Fruit fly (Drosophila melanogaster): ENCODE measurements around the gene CG7766.

CG7766 gene

DNA sequence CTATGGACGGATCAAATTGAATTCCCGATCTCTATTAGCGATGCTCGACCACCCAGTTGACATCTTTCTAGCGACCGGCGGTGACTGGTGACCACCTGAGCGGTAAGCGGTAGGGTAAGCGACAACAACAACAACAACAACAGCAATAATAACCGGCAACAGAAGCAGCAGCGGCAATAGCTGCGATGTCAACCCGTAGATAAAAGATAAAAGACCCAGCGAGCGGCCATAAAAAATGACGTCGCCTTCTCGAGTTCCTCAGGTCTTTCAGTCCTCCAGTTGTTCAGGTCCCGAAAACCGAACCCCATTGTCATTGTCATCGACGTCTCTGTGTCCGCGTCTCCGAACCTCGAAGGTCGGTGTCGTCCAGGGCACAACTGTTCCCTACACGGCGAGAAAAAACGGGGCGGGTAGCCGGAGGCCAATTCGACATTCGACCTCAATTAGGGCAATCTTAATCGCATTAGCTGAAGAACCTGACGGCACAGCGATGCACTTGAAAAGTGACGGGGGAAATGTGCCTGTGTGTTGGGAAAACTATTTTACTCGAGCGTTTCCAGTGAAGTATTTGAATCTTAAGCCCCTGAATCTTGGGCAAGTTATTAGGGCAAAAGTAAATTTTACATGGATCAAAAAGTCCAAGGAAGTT lies 29.2 kb upstream of the CG7766 start:
- TF ChIP-seq CG34367 (tag; optimal IDR thresholded peaks at IDR 0.05) = no peak

DNA sequence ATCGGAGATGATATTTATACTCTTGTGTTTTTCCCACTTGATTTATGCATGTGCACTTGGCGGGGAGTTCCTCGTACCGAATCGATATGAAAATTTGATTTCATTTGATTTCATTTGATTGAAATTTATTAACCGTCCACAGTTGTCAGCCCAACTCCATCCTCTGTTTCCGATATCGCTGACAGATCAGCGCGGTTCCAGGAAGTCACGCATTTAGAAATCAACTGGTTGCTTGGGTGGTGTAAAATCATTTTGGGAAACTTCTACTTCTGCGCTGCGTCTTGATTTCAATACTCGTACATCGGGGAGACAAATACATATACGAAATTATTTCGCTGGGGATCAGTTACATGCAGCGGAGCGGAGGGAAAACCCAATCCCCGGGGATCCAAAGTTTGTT lies 28.0 kb upstream of the CG7766 start:
- no peak for TF ChIP-seq CG10348 (GFP tag; IDR thresholded peaks at IDR 0.05)
- no peak for TF ChIP-seq EcR (GFP tag; optimal IDR thresholded peaks at IDR 0.05)
- TF ChIP-seq D1 (tag; optimal IDR thresholded peaks at IDR 0.05) = no peak
- TF ChIP-seq CG34367 (tag; optimal IDR thresholded peaks at IDR 0.05) = no peak
- TF ChIP-seq CG17806 (tag; optimal IDR thresholded peaks at IDR 0.05) = no peak
- no peak for TF ChIP-seq CG32121 (GFP tag; IDR thresholded peaks at IDR 0.05)
- no peak for TF ChIP-seq CG4496 (GFP tag; IDR thresholded peaks at IDR 0.05)
- no peak for TF ChIP-seq CG12605 (GFP tag; IDR thresholded peaks at IDR 0.05)
- TF ChIP-seq CG8301 (tag; optimal IDR thresholded peaks at IDR 0.05) = no peak
- no peak for TF ChIP-seq Snoo (tag; optimal IDR thresholded peaks at IDR 0.05)
- no peak for TF ChIP-seq fd96Ca (GFP tag; IDR thresholded peaks at IDR 0.05)

DNA sequence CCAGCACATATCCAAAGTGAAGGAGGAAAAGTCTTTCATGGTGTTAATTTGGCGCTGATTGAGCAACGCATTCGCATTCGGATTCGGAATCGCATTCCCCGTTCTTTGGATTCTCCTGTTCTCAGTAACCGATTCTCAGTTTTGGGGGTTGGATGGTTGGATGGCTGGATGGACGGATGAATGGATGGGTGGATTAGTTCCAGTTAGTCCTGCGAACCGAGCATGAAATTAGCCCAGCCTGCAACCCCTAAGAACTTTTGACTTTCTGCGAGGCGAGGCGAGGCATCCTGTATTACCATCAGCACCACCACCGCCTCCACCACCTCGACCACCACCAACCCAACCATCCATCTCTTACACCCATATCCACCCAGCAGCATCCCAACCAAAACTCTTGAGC lies 26.7 kb upstream of the CG7766 start:
- TF ChIP-seq CG8159 (tag; optimal IDR thresholded peaks at IDR 0.05) (no peak), EcR (GFP tag; optimal IDR thresholded peaks at IDR 0.05) (no peak), Pif1A (GFP tag; optimal IDR thresholded peaks at IDR 0.05) (no peak), CG9948 (tag; optimal IDR thresholded peaks at IDR 0.05) (no peak), CG17806 (tag; optimal IDR thresholded peaks at IDR 0.05) (no peak), CG32121 (GFP tag; IDR thresholded peaks at IDR 0.05) (no peak), CG14655 (GFP tag; optimal IDR thresholded peaks at IDR 0.05) (no peak), rn (GFP tag; IDR thresholded peaks at IDR 0.05) (no peak), Pif1B (GFP tag; optimal IDR thresholded peaks at IDR 0.05) (no peak), CG8301 (tag; optimal IDR thresholded peaks at IDR 0.05) (no peak), CG13204 (GFP tag; optimal IDR thresholded peaks at IDR 0.05) (no peak), gl (tag; optimal IDR thresholded peaks at IDR 0.05) (no peak), CG4496 (GFP tag; IDR thresholded peaks at IDR 0.05) (no peak), D1 (tag; optimal IDR thresholded peaks at IDR 0.05) (no peak), Ets98B (GFP tag; IDR thresholded peaks at IDR 0.05) (no peak), CG10348 (GFP tag; IDR thresholded peaks at IDR 0.05) (no peak), fd96Ca (GFP tag; IDR thresholded peaks at IDR 0.05) (no peak)

DNA sequence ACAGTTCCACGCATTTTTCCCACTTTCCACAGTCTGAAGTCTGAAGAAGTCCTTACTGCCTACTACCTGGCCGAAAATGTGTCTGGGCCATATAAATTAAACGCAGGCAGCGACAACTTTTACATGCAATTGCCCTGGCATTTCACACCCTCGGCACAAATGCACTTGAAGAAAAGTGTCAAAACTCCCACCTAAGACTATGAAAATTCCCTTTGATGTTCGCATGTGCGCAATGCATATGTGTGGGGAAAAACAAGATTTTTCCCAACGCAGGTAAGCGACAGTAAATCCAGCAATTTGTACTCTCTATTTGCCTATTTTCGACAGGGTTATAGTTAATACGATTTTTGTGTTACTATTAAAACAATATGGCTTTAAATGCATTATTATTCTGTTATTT lies 25.9 kb upstream of the CG7766 start:
- no peak for TF ChIP-seq CG12605 (GFP tag; IDR thresholded peaks at IDR 0.05)
- TF ChIP-seq CG4496 (GFP tag; IDR thresholded peaks at IDR 0.05) = no peak
- no peak for TF ChIP-seq rn (GFP tag; IDR thresholded peaks at IDR 0.05)
- TF ChIP-seq Pif1A (GFP tag; optimal IDR thresholded peaks at IDR 0.05) = no peak
- TF ChIP-seq CG8301 (tag; optimal IDR thresholded peaks at IDR 0.05) = no peak
- no peak for TF ChIP-seq fd96Ca (GFP tag; IDR thresholded peaks at IDR 0.05)
- TF ChIP-seq EcR (GFP tag; optimal IDR thresholded peaks at IDR 0.05) = no peak
- TF ChIP-seq CG15710 (tag; optimal IDR thresholded peaks at IDR 0.05) = no peak
- no peak for TF ChIP-seq Pif1B (GFP tag; optimal IDR thresholded peaks at IDR 0.05)
- no peak for TF ChIP-seq CG32121 (GFP tag; IDR thresholded peaks at IDR 0.05)
- no peak for TF ChIP-seq CG8159 (tag; optimal IDR thresholded peaks at IDR 0.05)
- no peak for TF ChIP-seq CG13204 (GFP tag; optimal IDR thresholded peaks at IDR 0.05)
- no peak for TF ChIP-seq CG10348 (GFP tag; IDR thresholded peaks at IDR 0.05)

DNA sequence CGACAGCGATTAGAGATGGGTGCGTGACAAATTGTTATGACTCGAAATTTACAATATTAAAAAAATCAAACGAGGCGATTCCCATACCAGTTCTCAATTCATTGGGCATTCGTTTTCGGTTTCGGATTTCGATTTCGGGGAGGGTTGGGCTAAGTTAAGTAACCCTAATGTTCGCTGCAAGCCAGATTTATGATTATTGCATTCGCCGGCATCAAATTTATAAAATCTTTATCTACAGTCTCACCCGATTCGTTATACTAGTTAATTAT lies 24.4 kb upstream of the CG7766 start:
- no peak for TF ChIP-seq CG17806 (tag; optimal IDR thresholded peaks at IDR 0.05)
- no peak for TF ChIP-seq Snoo (tag; optimal IDR thresholded peaks at IDR 0.05)
- no peak for TF ChIP-seq CG8301 (tag; optimal IDR thresholded peaks at IDR 0.05)
- no peak for TF ChIP-seq D1 (tag; optimal IDR thresholded peaks at IDR 0.05)
- TF ChIP-seq Pif1B (GFP tag; optimal IDR thresholded peaks at IDR 0.05) = no peak
- TF ChIP-seq CG34367 (tag; optimal IDR thresholded peaks at IDR 0.05) = no peak
- TF ChIP-seq rn (GFP tag; IDR thresholded peaks at IDR 0.05) = no peak
- no peak for TF ChIP-seq CG4496 (GFP tag; IDR thresholded peaks at IDR 0.05)
- TF ChIP-seq CG14655 (GFP tag; optimal IDR thresholded peaks at IDR 0.05) = no peak

DNA sequence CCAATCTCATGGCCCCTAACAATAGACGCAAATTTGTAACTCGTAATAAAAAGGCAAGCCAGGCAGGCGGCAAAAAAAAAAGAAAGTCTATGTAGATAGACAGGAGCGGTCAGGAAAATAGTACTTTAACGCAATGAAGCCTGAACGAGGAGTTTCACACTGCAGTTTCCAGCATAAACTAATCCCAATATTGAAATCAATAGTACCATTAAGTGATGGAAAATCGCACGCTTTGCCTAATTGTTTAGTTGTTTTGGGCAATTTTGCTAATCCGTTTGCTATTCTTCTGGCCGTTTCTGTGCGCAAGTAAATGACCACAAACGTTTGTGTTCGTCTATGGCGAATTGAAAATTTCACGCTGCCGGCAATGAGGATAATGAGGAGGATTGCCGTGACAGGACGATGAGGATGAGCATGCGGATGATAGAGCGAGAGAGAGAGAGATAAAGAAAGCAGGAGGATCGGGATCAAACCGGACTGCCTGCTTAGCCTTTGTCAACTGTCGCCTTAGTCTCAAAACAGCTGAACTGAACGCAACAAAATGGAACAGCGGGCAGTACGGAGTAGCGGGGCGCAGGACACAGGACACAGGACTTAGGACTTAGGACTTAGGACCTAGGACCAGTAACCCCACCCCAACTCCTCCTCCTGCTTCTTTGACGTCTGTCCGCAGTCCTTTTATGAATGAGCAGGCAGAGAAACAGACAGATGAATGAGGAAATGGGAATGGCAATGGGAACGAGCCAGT lies 23.9 kb upstream of the CG7766 start:
- TF ChIP-seq CG9948 (tag; optimal IDR thresholded peaks at IDR 0.05) (no peak), CG14655 (GFP tag; optimal IDR thresholded peaks at IDR 0.05) (peak; percentile 10), CG12605 (GFP tag; IDR thresholded peaks at IDR 0.05) (no peak)

DNA sequence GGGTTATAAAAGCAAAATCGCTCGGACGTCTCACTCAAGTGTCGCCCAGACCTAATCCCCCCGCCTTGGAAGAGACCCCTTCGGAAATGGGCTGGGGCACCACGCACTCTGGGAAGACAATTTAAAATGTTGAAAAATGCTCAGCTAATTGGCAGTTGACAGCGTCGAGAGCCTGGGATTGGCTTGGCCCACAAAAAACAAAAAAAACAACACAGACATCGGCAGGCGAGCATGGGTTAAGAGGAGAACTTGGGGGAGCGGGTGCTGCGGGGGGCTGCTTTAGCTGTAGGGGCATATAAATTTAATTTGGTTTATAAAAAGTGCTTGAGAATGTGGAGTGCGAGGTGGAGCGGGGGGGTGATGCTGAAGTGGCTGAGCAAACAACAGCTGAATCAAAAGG lies 19.0 kb upstream of the CG7766 start:
- TF ChIP-seq fd96Ca (GFP tag; IDR thresholded peaks at IDR 0.05) (0 out of 3 replicates have a peak, but pooled peaks have one; percentile 27), gl (tag; optimal IDR thresholded peaks at IDR 0.05) (no peak)
